Worm (Caenorhabditis elegans): ENCODE measurements around the gene srh-274.
"Not testable (repeated sequence)": the region's sequence is repeated elsewhere in the genome, so short reads cannot be mapped to it uniquely, and the experiment has no call there.

The srh-274 gene

DNA sequence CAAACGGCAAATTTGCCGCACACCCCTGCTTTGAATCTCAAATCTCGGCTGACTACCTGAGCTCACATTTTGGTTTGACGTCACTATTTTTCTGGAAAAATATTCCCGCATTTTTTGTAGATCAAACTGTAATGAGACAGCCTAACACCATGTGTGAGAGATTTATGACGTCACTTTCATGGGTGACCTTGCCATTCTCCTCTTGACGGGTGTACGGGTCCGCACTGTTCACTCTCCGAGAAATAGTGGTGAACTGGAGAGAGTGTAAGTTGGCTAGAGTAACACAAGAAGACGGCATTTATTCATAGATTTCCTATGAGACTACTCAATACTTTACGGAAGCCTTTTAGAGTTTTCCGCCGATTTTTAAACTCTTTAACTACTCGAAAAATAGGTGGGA, 2.8 kb downstream of the srh-274 start, which contains the start of gene fbxc-40:
TSS of gene fbxc-40 (plus strand) at position 301 of the 400 bp plus-strand sequence.
- TF ChIP-seq nhr-20 (tag; optimal IDR thresholded peaks at IDR 0.05); lin-13 (GFP tag; optimal IDR thresholded peaks at IDR 0.05); hlh-4 (tag; optimal IDR thresholded peaks at IDR 0.05): not testable (repeated sequence)

DNA sequence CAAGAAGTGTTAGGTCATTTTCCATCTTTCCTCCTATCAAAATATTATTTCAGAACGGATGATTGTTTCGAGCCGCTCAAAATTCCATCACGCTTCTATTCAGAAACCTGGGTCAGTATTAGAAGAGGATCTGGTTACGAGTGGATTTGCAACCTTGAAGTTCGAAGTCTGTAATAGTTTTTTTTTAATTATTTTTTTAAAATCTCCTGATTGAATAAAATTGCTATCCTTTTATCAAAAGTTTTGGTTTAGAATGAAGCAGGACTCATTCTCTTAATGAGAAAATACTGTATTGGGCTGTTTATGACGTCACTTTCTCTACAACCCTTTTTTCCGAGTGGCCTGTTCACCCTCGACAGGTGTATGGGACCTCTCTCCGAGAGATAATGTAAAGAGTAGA, 5.5 kb downstream of the srh-274 start, which contains the start of gene fbxc-39:
TSS of gene fbxc-39 (plus strand) at position 301 of the 400 bp plus-strand sequence.
- no peak for TF ChIP-seq unc-86 (tag; optimal IDR thresholded peaks at IDR 0.05)
- no peak for TF ChIP-seq ama-1 (optimal IDR thresholded peaks at IDR 0.05)
- no peak for TF ChIP-seq ceh-8 (GFP tag; optimal IDR thresholded peaks at IDR 0.05)
- TF ChIP-seq grh-1 (GFP tag; IDR thresholded peaks at IDR 0.05) = no peak
- TF ChIP-seq F16B12.6 (tag; optimal IDR thresholded peaks at IDR 0.05) = no peak
- TF ChIP-seq egl-27 (tag; optimal IDR thresholded peaks at IDR 0.05) = no peak
- TF ChIP-seq ceh-90 (tag; optimal IDR thresholded peaks at IDR 0.05) = no peak
- TF ChIP-seq isw-1 (GFP tag; IDR thresholded peaks at IDR 0.05) = no peak
- TF ChIP-seq nhr-20 (tag; optimal IDR thresholded peaks at IDR 0.05) = no peak

DNA sequence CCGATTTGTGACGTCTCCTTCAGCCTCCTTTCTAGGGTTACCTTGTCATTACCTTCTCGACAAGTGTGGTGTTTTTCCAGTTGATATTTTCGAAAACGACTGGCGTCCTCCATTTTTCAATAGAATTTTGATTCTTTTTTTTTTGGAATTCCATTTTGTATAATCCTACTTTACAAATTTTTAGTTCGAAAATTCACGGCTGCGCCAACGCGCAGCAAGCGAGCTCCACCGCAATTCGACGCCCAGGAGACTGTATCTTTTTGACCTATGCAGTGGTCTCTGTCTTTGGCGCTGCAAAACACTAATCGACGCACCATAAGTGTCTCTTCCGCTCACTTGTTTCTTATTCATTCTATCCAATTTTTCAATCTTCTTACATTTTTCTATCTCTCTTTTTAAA, 8.4 kb downstream of the srh-274 start, which contains the start of gene fbxc-42:
TSS of gene fbxc-42 (plus strand) at position 301 of the 400 bp plus-strand sequence.
- TF ChIP-seq ama-1 (optimal IDR thresholded peaks at IDR 0.05) (no peak), ceh-8 (GFP tag; optimal IDR thresholded peaks at IDR 0.05) (no peak), efl-3 (GFP tag; optimal IDR thresholded peaks at IDR 0.05) (no peak), lin-35 (GFP tag; optimal IDR thresholded peaks at IDR 0.05) (no peak), sptf-1 (tag; optimal IDR thresholded peaks at IDR 0.05) (no peak), mef-2 (tag; optimal IDR thresholded peaks at IDR 0.05) (no peak), pag-3 (tag; optimal IDR thresholded peaks at IDR 0.05; ENCODE audit: borderline replicate concordance, insufficient read depth) (no peak), ztf-11 (tag; optimal IDR thresholded peaks at IDR 0.05) (no peak), fkh-4 (tag; optimal IDR thresholded peaks at IDR 0.05; ENCODE audit: borderline replicate concordance) (no peak), nhr-84 (tag; optimal IDR thresholded peaks at IDR 0.05) (no peak), zip-4 (GFP tag; optimal IDR thresholded peaks at IDR 0.05) (no peak), nhr-12 (tag; optimal IDR thresholded peaks at IDR 0.05) (no peak)

DNA sequence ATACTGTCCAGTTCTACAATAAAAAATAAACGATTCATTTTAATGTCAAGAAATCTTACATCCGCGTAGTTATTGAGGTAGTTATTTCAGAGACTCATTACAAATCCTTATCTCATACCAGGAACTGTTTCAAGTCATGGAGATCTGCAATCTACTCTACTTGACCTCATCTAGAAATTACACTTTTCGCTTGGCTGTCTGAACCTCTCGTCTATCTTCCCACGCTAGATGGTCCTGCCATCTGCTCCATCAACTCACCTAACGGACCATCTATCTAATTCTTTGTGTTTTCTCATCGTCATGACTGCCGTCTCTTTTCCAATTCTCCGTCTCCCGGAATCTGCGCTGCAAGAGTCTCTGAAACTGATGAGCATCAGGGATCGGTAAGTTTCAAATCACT, 11.3 kb downstream of the srh-274 start, which contains the start of gene F45D11.7:
TSS of gene F45D11.7 (plus strand) at position 301 of the 400 bp plus-strand sequence.
- not testable (repeated sequence) for TF ChIP-seq nhr-77 (tag; optimal IDR thresholded peaks at IDR 0.05); hpl-2 (GFP tag; optimal IDR thresholded peaks at IDR 0.05); ceh-88 (GFP tag; IDR thresholded peaks at IDR 0.05)

DNA sequence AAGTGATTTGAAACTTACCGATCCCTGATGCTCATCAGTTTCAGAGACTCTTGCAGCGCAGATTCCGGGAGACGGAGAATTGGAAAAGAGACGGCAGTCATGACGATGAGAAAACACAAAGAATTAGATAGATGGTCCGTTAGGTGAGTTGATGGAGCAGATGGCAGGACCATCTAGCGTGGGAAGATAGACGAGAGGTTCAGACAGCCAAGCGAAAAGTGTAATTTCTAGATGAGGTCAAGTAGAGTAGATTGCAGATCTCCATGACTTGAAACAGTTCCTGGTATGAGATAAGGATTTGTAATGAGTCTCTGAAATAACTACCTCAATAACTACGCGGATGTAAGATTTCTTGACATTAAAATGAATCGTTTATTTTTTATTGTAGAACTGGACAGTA, 13.2 kb downstream of the srh-274 start, which contains the start of gene F45D11.11:
TSS of gene F45D11.11 (minus strand) at position 101 of the 400 bp plus-strand sequence.
- TF ChIP-seq C04F5.9, mef-2, egl-27 (tag; optimal IDR thresholded peaks at IDR 0.05): not testable (repeated sequence)

DNA sequence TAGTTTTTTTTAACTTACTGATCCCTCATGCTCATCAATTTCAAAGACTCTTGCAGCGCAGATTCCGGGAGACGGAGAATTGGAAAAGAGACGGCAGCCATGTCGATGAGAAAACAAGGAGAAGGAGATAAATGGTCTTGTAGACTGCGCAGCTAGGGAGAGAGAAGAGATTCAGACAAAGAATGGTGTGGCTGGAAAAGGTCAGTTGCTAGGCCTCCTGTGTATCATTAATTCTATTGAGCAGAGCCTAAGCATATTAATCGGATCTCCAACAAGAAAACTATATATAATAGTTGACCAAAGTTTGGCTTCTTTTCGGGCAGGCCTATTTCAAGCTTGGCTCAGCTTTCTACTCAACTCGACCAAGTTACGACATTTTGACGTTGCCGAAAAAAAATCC, 16.6 kb downstream of the srh-274 start, which contains the start of gene fbxb-29:
TSS of gene fbxb-29 (minus strand) at position 101 of the 400 bp plus-strand sequence.
- TF ChIP-seq nhr-47 (tag; optimal IDR thresholded peaks at IDR 0.05) (no peak), ceh-90 (tag; optimal IDR thresholded peaks at IDR 0.05) (no peak), efl-1 (optimal IDR thresholded peaks at IDR 0.05) (no peak), efl-1 (GFP tag; optimal IDR thresholded peaks at IDR 0.05 in 1 of 2) (no peak), C34B4.2 (tag; optimal IDR thresholded peaks at IDR 0.05) (no peak), ama-1 (optimal IDR thresholded peaks at IDR 0.05) (no peak), nhr-85 (tag) (no peak), zip-4 (GFP tag; optimal IDR thresholded peaks at IDR 0.05) (no peak), lin-14 (GFP tag; optimal IDR thresholded peaks at IDR 0.05) (no peak), nhr-237 (tag; optimal IDR thresholded peaks at IDR 0.05) (no peak), ceh-82 (tag; optimal IDR thresholded peaks at IDR 0.05) (no peak), ceh-8 (GFP tag; optimal IDR thresholded peaks at IDR 0.05) (no peak)
